Worm (Caenorhabditis elegans): Measurements from ENCODE around the gene col-86.

DNA sequence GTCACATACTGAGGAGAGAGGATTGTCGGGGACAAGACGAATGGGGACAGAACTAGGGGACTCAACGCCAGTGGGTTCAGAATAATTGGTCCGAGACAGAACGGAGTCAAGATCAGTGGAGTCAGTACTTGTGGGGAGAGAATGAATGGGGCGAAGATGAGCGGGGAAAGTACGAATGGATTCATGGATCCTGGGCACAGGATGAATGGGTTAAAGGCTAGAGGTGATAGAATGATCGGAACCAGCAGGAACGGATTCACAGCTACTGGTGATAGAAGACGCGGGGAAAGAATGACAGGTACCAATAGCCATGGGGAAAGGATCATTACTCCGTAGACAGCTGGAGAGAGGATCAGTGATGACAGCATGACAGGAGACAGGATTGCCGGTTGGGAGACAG lies 41.5 kb upstream of the col-86 start:
- TF ChIP-seq elt-3 (tag; optimal IDR thresholded peaks at IDR 0.05) = no peak
- TF ChIP-seq aly-2 (tag; optimal IDR thresholded peaks at IDR 0.05) = no peak
- TF ChIP-seq lin-15B (tag; optimal IDR thresholded peaks at IDR 0.05) = no peak
- no peak for TF ChIP-seq unc-39 (tag; optimal IDR thresholded peaks at IDR 0.05)
- TF ChIP-seq ama-1 (optimal IDR thresholded peaks at IDR 0.05) = peak; percentile 51
- TF ChIP-seq daf-12 (tag; optimal IDR thresholded peaks at IDR 0.05) = no peak
- TF ChIP-seq mdl-1 (tag; optimal IDR thresholded peaks at IDR 0.05) = no peak
- no peak for TF ChIP-seq sea-2 (GFP tag; optimal IDR thresholded peaks at IDR 0.05)
- TF ChIP-seq snpc-4 (tag; optimal IDR thresholded peaks at IDR 0.05) = no peak
- no peak for TF ChIP-seq lin-39 (tag; optimal IDR thresholded peaks at IDR 0.05)
- no peak for TF ChIP-seq zag-1 (tag; optimal IDR thresholded peaks at IDR 0.05)
- TF ChIP-seq nhr-25 (tag; optimal IDR thresholded peaks at IDR 0.05) = no peak
- no peak for TF ChIP-seq skn-1 (tag; optimal IDR thresholded peaks at IDR 0.05)
